Worm (Caenorhabditis elegans) whole organism, young adult: ENCODE data around the gene cyb-3.

Experiments used
- C06A6.2 ChIP-seq: fragments of 200-800 bp; sonication (Bioruptor generic); conservative IDR thresholded peaks from 2 replicates; pipeline ENCODE4 v1.3.6; 2022; ENCODE audit warnings: missing genetic modification characterization, missing compliant biosample characterization
- F23B12.7 ChIP-seq: sonication (generic microtip); optimal IDR thresholded peaks from 2 replicates; lab custom pipeline; 2017; ENCODE audit warnings: missing genetic modification characterization, mild to moderate bottlenecking, missing compliant biosample characterization, antibody characterized with exemption, moderate library complexity; ENCODE audit not compliant: insufficient read depth
- F49E8.2 ChIP-seq: sonication (generic microtip); optimal IDR thresholded peaks from 3 replicates; lab custom pipeline; 2017; ENCODE audit warnings: missing genetic modification characterization, mild to moderate bottlenecking, missing compliant biosample characterization, antibody characterized with exemption, moderate library complexity; ENCODE audit not compliant: insufficient read depth
- F55B11.4 ChIP-seq: sonication (generic microtip); optimal IDR thresholded peaks from 2 replicates; lab custom pipeline; 2016; ENCODE audit warnings: missing compliant biosample characterization, missing genetic modification characterization, borderline replicate concordance; ENCODE audit not compliant: insufficient read depth
- K11D2.4 ChIP-seq: fragments of 200-800 bp; sonication (Bioruptor generic); IDR thresholded peaks from 2 replicates; pipeline ENCODE4 v1.3.6; 2022; ENCODE audit warnings: missing genetic modification reagents, missing genetic modification characterization, missing compliant biosample characterization
- Y56A3A.18 ChIP-seq: fragments of 200-800 bp; sonication (Bioruptor generic); IDR thresholded peaks from 2 replicates; pipeline ENCODE4 v1.3.6; 2022; ENCODE audit warnings: missing genetic modification reagents, missing genetic modification characterization, missing compliant biosample characterization
- ZK185.1 ChIP-seq: sonication (generic microtip); optimal IDR thresholded peaks from 2 replicates; lab custom pipeline; 2016; ENCODE audit warnings: mild to moderate bottlenecking, missing genetic modification characterization, missing compliant biosample characterization; ENCODE audit not compliant: poor library complexity, severe bottlenecking
- aptf-2 ChIP-seq: fragments of 200-800 bp; sonication (Bioruptor generic); conservative IDR thresholded peaks from 2 replicates; pipeline ENCODE4 v1.3.6; 2022; ENCODE audit warnings: missing genetic modification reagents, missing genetic modification characterization, missing compliant biosample characterization
- attf-6 ChIP-seq: fragments of 200-800 bp; sonication (Bioruptor generic); IDR thresholded peaks from 2 replicates; pipeline ENCODE4 v1.3.6; 2022; ENCODE audit warnings: missing genetic modification reagents, missing genetic modification characterization, missing compliant biosample characterization
- ccch-3 ChIP-seq: fragments of 200-800 bp; sonication (Bioruptor generic); optimal IDR thresholded peaks from 2 replicates; lab custom pipeline; 2018; ENCODE audit warnings: mild to moderate bottlenecking, missing genetic modification characterization, missing compliant biosample characterization
- cebp-1 ChIP-seq, 2 experiments: fragments of 200-800 bp in 1 of 2; sonication (Bioruptor generic) in 1 of 2; sonication (generic microtip) in 1 of 2; IDR thresholded peaks in 1 of 2; optimal IDR thresholded peaks in 1 of 2; 2 replicates each; pipeline versions ENCODE4 v1.3.6 to Lab custom; 2017 to 2022; ENCODE audit warnings: missing compliant biosample characterization in 2 of 2, missing genetic modification characterization in 2 of 2, mild to moderate bottlenecking in 1 of 2, missing genetic modification reagents in 1 of 2, moderate library complexity in 1 of 2
- cebp-2 ChIP-seq: fragments of 200-800 bp; sonication (Bioruptor generic); IDR thresholded peaks from 2 replicates; pipeline ENCODE4 v1.3.6; 2022; ENCODE audit warnings: missing genetic modification characterization, missing compliant biosample characterization
- ceh-100 ChIP-seq: fragments of 200-800 bp; sonication (Bioruptor generic); IDR thresholded peaks from 2 replicates; pipeline ENCODE4 v1.3.6; 2022; ENCODE audit warnings: missing genetic modification reagents, missing genetic modification characterization, missing compliant biosample characterization
- ceh-40 ChIP-seq: fragments of 200-800 bp; sonication (Bioruptor generic); IDR thresholded peaks from 2 replicates; pipeline ENCODE4 v1.3.6; 2022; ENCODE audit warnings: missing genetic modification characterization, missing compliant biosample characterization
- ceh-58 ChIP-seq: fragments of 200-800 bp; sonication (Bioruptor generic); IDR thresholded peaks from 2 replicates; pipeline ENCODE4 v1.3.6; 2022; ENCODE audit warnings: missing genetic modification characterization, missing compliant biosample characterization
- ceh-79 ChIP-seq: sonication (generic microtip); optimal IDR thresholded peaks from 2 replicates; lab custom pipeline; 2017; ENCODE audit warnings: mild to moderate bottlenecking, missing genetic modification characterization, missing compliant biosample characterization
- chd-7 ChIP-seq: sonication (generic microtip); optimal IDR thresholded peaks from 2 replicates; lab custom pipeline; 2016; ENCODE audit warnings: mild to moderate bottlenecking, missing genetic modification characterization, moderate library complexity, missing compliant biosample characterization
- die-1 ChIP-seq: sonication (generic microtip); optimal IDR thresholded peaks from 2 replicates; lab custom pipeline; 2016; ENCODE audit warnings: missing genotype, mild to moderate bottlenecking, missing genetic modification characterization, missing compliant biosample characterization
- dpff-1 ChIP-seq: sonication (generic microtip); optimal IDR thresholded peaks from 2 replicates; lab custom pipeline; 2017; ENCODE audit warnings: mild to moderate bottlenecking, missing genetic modification characterization, missing compliant biosample characterization
- gei-17 ChIP-seq: fragments of 200-800 bp; sonication (Bioruptor generic); optimal IDR thresholded peaks from 2 replicates; lab custom pipeline; 2018; ENCODE audit warnings: mild to moderate bottlenecking, missing genetic modification characterization, missing compliant biosample characterization
- him-1 ChIP-seq: sonication (generic microtip); optimal IDR thresholded peaks from 2 replicates; lab custom pipeline; 2016; ENCODE audit warnings: missing genotype, missing genetic modification reagents, missing genetic modification characterization, missing compliant biosample characterization
- hlh-12 ChIP-seq: sonication (generic microtip); optimal IDR thresholded peaks from 2 replicates; lab custom pipeline; 2016; ENCODE audit warnings: missing genetic modification characterization, missing compliant biosample characterization
- let-607 ChIP-seq, 2 experiments: fragments of 200-800 bp in 1 of 2; sonication (Bioruptor generic) in 1 of 2; sonication (generic microtip) in 1 of 2; optimal IDR thresholded peaks; 2 replicates each; lab custom pipeline; 2016 to 2018; ENCODE audit warnings: mild to moderate bottlenecking in 2 of 2, missing compliant biosample characterization in 2 of 2, missing genetic modification characterization in 2 of 2, moderate library complexity in 2 of 2, missing genotype in 1 of 2
- lin-35 ChIP-seq, 3 experiments: fragments of 150-350 bp in 2 of 3; sonication (generic microtip) in 1 of 3; optimal IDR thresholded peaks; 2 replicates each; lab custom pipeline; 2014 to 2018; ENCODE audit warnings: missing biosample characterization in 3 of 3, missing genetic modification characterization in 3 of 3, missing genetic modification reagents in 3 of 3
- mxl-1 ChIP-seq: sonication (generic microtip); optimal IDR thresholded peaks from 2 replicates; lab custom pipeline; 2016; ENCODE audit warnings: missing genetic modification characterization, missing compliant biosample characterization
- nfyb-1 ChIP-seq: fragments of 200-800 bp; sonication (Bioruptor generic); IDR thresholded peaks from 2 replicates; pipeline ENCODE4 v1.3.6; 2022; ENCODE audit warnings: missing genetic modification reagents, missing genetic modification characterization, missing compliant biosample characterization
- nhr-80 ChIP-seq: sonication (generic microtip); optimal IDR thresholded peaks from 2 replicates; lab custom pipeline; 2016; ENCODE audit warnings: missing genetic modification characterization, missing compliant biosample characterization
- pha-4 ChIP-seq: fragments of 150-350 bp; sonication (generic microtip); optimal IDR thresholded peaks from 2 replicates; lab custom pipeline; 2014; ENCODE audit warnings: missing biosample characterization, missing genetic modification reagents, missing genetic modification characterization
- rcor-1 ChIP-seq: fragments of 200-800 bp; sonication (Bioruptor generic); IDR thresholded peaks from 2 replicates; pipeline ENCODE4 v1.3.6; 2022; ENCODE audit warnings: missing genetic modification reagents, missing genetic modification characterization, missing compliant biosample characterization
- sdz-38 ChIP-seq: sonication (generic microtip); optimal IDR thresholded peaks from 2 replicates; lab custom pipeline; 2016; ENCODE audit warnings: missing genotype, missing genetic modification characterization, missing compliant biosample characterization
- sea-2 ChIP-seq: fragments of 200-800 bp; sonication (Bioruptor generic); IDR thresholded peaks from 2 replicates; pipeline ENCODE4 v1.3.6; 2022; ENCODE audit warnings: missing genetic modification characterization, missing compliant biosample characterization
- snpc-1.3 ChIP-seq: sonication (generic microtip); optimal IDR thresholded peaks from 2 replicates; lab custom pipeline; 2017; ENCODE audit warnings: missing genetic modification characterization, mild to moderate bottlenecking, missing compliant biosample characterization, antibody characterized with exemption, moderate library complexity, missing genotype, missing genetic modification reagents; ENCODE audit not compliant: insufficient read depth
- snpc-3.4 ChIP-seq: sonication (generic microtip); optimal IDR thresholded peaks from 2 replicates; lab custom pipeline; 2017; ENCODE audit warnings: missing genetic modification characterization, mild to moderate bottlenecking, missing compliant biosample characterization, antibody characterized with exemption, moderate library complexity, missing genotype, missing genetic modification reagents
- snpc-4 ChIP-seq, 5 experiments: fragments of 150-350 bp in 1 of 5; sonication (generic microtip) in 4 of 5; optimal IDR thresholded peaks; 2 replicates each; lab custom pipeline; 2014 to 2018; ENCODE audit warnings: missing genetic modification characterization in 5 of 5, missing biosample characterization in 3 of 5, antibody characterized with exemption in 2 of 5, mild to moderate bottlenecking in 2 of 5, missing compliant biosample characterization in 2 of 5, missing genotype in 2 of 5, moderate library complexity in 2 of 5, missing genetic modification reagents in 1 of 5
- tbp1 ChIP-seq: fragments of 200-800 bp; sonication (Bioruptor generic); optimal IDR thresholded peaks from 2 replicates; lab custom pipeline; 2018; ENCODE audit warnings: mild to moderate bottlenecking, missing genetic modification characterization, missing compliant biosample characterization
- unc-62 ChIP-seq: fragments of 150-350 bp; optimal IDR thresholded peaks from 2 replicates; lab custom pipeline; 2014; ENCODE audit warnings: missing biosample characterization, missing genetic modification reagents, missing genetic modification characterization
- zim-3 ChIP-seq: sonication (generic microtip); optimal IDR thresholded peaks from 2 replicates; lab custom pipeline; 2017; ENCODE audit warnings: mild to moderate bottlenecking, missing genetic modification characterization, moderate library complexity, missing compliant biosample characterization
- ztf-25 ChIP-seq: fragments of 200-800 bp; sonication (Bioruptor generic); IDR thresholded peaks from 2 replicates; pipeline ENCODE4 v1.3.6; 2022; ENCODE audit warnings: missing genetic modification reagents, missing genetic modification characterization, missing compliant biosample characterization
- ztf-6 ChIP-seq: fragments of 200-800 bp; sonication (Bioruptor generic); IDR thresholded peaks from 2 replicates; pipeline ENCODE4 v1.3.6; 2022; ENCODE audit warnings: missing genetic modification reagents, missing genetic modification characterization, missing compliant biosample characterization

cyb-3 gene

ce11 chrV:15397139-15397538 is 1.6 kb downstream of the cyb-3 start (continued):
- TF ChIP-seq F49E8.2 (tag; lab: Kevin White, UChicago) = peak; percentile 38
- no peak for TF ChIP-seq hlh-12 (tag; lab: Kevin White, UChicago)
- TF ChIP-seq ZK185.1 (tag; lab: Kevin White, UChicago) = no peak
- TF ChIP-seq ceh-79 (tag; lab: Kevin White, UChicago) = no peak
- TF ChIP-seq lin-35 (GFP tag; optimal IDR thresholded peaks at IDR 0.05; lab: Kevin White, UChicago) = peak in 1 of 3 experiments; percentile 2
- TF ChIP-seq nfyb-1 = no peak
- no peak for TF ChIP-seq die-1 (tag; lab: Kevin White, UChicago)
- TF ChIP-seq dpff-1 (tag; lab: Kevin White, UChicago) = no peak
- no peak for TF ChIP-seq C06A6.2 (GFP tag; lab: Robert Waterston, UW)
- TF ChIP-seq sea-2 = no peak
- no peak; the same call in 1 of the 2 replicates for TF ChIP-seq ceh-100
- peak; percentile 48 for TF ChIP-seq tbp1 (GFP tag; lab: Kevin White, UChicago)
- TF ChIP-seq ceh-40 (GFP tag; lab: Robert Waterston, UW) = no peak
- no peak for TF ChIP-seq cebp-1 (GFP tag; IDR thresholded peaks at IDR 0.05; lab: Robert Waterston, UW)
- no peak for TF ChIP-seq cebp-1 (tag; optimal IDR thresholded peaks at IDR 0.05; lab: Kevin White, UChicago)
- TF ChIP-seq unc-62 (GFP tag; lab: Kevin White, UChicago) = no peak
- no peak for TF ChIP-seq nhr-80 (tag; lab: Kevin White, UChicago)
- TF ChIP-seq sdz-38 (tag; lab: Kevin White, UChicago) = no peak
- TF ChIP-seq ztf-6 (GFP tag; lab: Robert Waterston, UW) = no peak
- TF ChIP-seq ccch-3 (GFP tag; lab: Kevin White, UChicago) = no peak
- TF ChIP-seq rcor-1 (GFP tag; lab: Robert Waterston, UW) = no peak
- TF ChIP-seq snpc-4 (GFP tag; optimal IDR thresholded peaks at IDR 0.05; lab: Kevin White, UChicago) = peak; percentile 29
- TF ChIP-seq snpc-4 (tag; optimal IDR thresholded peaks at IDR 0.05; lab: Kevin White, UChicago) = no peak
- no peak for TF ChIP-seq aptf-2
- TF ChIP-seq him-1 (tag; lab: Kevin White, UChicago) = peak; percentile 37
- TF ChIP-seq snpc-3.4 (tag; lab: Kevin White, UChicago) = peak; percentile 13
- no peak for TF ChIP-seq K11D2.4 (GFP tag; lab: Robert Waterston, UW)
- no peak for TF ChIP-seq Y56A3A.18 (GFP tag; lab: Robert Waterston, UW)
- no peak for TF ChIP-seq pha-4 (tag; lab: Kevin White, UChicago)
- TF ChIP-seq chd-7 = no peak
- no peak for TF ChIP-seq zim-3
- no peak for TF ChIP-seq mxl-1 (tag; lab: Kevin White, UChicago)
- TF ChIP-seq cebp-2 (GFP tag; lab: Robert Waterston, UW) = no peak
- TF ChIP-seq attf-6 (GFP tag; lab: Robert Waterston, UW) = peak; percentile 76
- no peak for TF ChIP-seq let-607 (tag; optimal IDR thresholded peaks at IDR 0.05; lab: Kevin White, UChicago)
- no peak for TF ChIP-seq snpc-1.3 (tag; lab: Kevin White, UChicago)
- TF ChIP-seq ceh-58 = no peak
- TF ChIP-seq ztf-25 (GFP tag; lab: Robert Waterston, UW) = no peak

- TF ChIP-seq F55B11.4 (tag; lab: Kevin White, UChicago) = no peak
- TF ChIP-seq gei-17 (GFP tag; lab: Kevin White, UChicago) = no peak
- no peak for TF ChIP-seq F23B12.7 (tag; lab: Kevin White, UChicago)
Observed at ce11 chrV:15398728-15399127, 3.2 kb downstream of the cyb-3 start, which contains the start of gene fbxa-199. TSS of gene fbxa-199 (minus strand) at chrV:15398828.
